Fruit fly (Drosophila melanogaster): ENCODE results near the gene Ir7d.

Ir7d gene

DNA sequence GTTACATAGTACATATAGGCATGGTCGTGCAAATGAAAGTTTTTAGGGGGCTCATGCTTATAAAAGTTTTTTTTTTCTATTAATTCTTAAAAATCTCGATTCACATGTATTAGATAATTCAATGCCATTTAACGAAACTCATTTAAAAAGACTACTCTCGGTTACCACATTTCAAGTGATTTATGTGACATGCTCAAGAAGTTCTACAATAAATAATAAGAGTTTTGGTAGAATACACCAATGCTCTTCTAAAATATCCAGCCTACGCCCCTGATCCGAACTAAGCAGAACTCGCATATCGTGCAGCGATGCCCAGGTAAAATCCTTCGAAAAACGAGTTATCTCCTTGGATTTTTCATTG, 13.9 kb upstream of the Ir7d start:
- no peak for TF ChIP-seq CG5204 (GFP tag; optimal IDR thresholded peaks at IDR 0.05)
- no peak for TF ChIP-seq kay (GFP tag; ENCODE audit: borderline replicate concordance)
- no peak for TF ChIP-seq CG33017 (tag; optimal IDR thresholded peaks at IDR 0.05)
- TF ChIP-seq CG14711 (tag; optimal IDR thresholded peaks at IDR 0.05), result no peak
- TF ChIP-seq cnc (optimal IDR thresholded peaks at IDR 0.05), result no peak
- peak; percentile 17 for TF ChIP-seq CG7101 (tag; optimal IDR thresholded peaks at IDR 0.05)
- TF ChIP-seq pad (GFP tag; optimal IDR thresholded peaks at IDR 0.05), result no peak
- TF ChIP-seq CG1620 (GFP tag; optimal IDR thresholded peaks at IDR 0.05), result peak; percentile 17
- TF ChIP-seq Mnt (GFP tag; optimal IDR thresholded peaks at IDR 0.05), result no peak
- TF ChIP-seq bab1 (GFP tag; optimal IDR thresholded peaks at IDR 0.05), result peak; percentile 18
- no peak for TF ChIP-seq cic (GFP tag; optimal IDR thresholded peaks at IDR 0.05)
- TF ChIP-seq Clk (GFP tag; optimal IDR thresholded peaks at IDR 0.05), result no peak
- no peak for TF ChIP-seq Hr96 (GFP tag; optimal IDR thresholded peaks at IDR 0.05)
- no peak for TF ChIP-seq CG11617 (GFP tag; optimal IDR thresholded peaks at IDR 0.05)
- TF ChIP-seq tj (GFP tag; optimal IDR thresholded peaks at IDR 0.05), result no peak
- TF ChIP-seq ovo (GFP tag; optimal IDR thresholded peaks at IDR 0.05), result no peak
- TF ChIP-seq CG12768 (GFP tag; optimal IDR thresholded peaks at IDR 0.05), result no peak
- TF ChIP-seq CG7045 (GFP tag; optimal IDR thresholded peaks at IDR 0.05), result no peak
- TF ChIP-seq toe (GFP tag; optimal IDR thresholded peaks at IDR 0.05), result no peak
- TF ChIP-seq Crg-1 (GFP tag; optimal IDR thresholded peaks at IDR 0.05), result no peak

DNA sequence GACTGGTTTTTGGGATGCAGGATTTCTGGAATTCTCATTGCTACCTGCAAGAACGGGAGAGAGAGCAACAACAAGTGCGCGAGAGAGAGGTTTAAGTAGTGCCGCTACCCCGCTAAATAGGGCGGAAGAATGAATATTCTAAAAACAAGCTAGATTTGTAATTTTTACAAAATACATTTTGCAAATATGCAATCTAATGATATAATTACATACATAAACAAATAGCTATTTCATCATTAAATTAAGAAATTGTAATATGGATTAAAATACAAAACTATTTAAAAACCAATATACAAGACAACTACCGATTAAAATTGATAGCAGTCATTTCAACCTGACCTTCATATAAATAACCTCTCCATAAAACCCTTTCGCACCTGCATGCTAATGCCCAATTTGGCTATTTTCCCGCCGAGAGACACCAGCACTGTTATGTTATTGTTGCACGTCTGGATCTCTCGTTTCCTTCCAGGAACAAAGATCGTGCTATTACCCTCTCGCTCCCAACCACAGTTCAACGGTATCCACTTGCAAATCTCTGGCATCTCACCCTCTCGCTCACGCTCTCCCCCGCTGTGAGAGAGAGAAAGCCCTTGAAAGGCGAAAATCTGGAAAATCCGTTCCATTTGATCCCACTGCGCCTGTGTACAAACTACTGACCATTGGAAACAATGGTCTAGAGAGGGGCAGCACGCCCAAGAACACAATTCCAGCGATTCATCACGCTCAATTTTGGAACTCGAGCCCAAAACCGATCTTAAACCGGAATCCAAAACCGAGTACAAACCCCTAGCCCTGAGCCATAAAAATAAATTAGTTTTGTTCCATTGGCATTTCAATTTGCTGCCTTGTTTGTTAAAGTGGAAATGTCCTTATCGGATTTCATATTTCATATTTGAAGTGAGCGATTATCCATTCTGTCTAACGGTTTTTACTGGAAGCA, 13.2 kb upstream of the Ir7d start, which contains the start of gene Nek2:
TSS of gene Nek2 (minus strand) at position 51 of the 943 bp plus-strand sequence.
- TF ChIP-seq kay (GFP tag; ENCODE audit: borderline replicate concordance) (no peak), pad (GFP tag; optimal IDR thresholded peaks at IDR 0.05) (peak; percentile 93), cnc (optimal IDR thresholded peaks at IDR 0.05) (no peak), ovo (GFP tag; optimal IDR thresholded peaks at IDR 0.05) (peak; percentile 42), bab1 (GFP tag; optimal IDR thresholded peaks at IDR 0.05) (peak; percentile 34), CG14711 (tag; optimal IDR thresholded peaks at IDR 0.05) (no peak)

DNA sequence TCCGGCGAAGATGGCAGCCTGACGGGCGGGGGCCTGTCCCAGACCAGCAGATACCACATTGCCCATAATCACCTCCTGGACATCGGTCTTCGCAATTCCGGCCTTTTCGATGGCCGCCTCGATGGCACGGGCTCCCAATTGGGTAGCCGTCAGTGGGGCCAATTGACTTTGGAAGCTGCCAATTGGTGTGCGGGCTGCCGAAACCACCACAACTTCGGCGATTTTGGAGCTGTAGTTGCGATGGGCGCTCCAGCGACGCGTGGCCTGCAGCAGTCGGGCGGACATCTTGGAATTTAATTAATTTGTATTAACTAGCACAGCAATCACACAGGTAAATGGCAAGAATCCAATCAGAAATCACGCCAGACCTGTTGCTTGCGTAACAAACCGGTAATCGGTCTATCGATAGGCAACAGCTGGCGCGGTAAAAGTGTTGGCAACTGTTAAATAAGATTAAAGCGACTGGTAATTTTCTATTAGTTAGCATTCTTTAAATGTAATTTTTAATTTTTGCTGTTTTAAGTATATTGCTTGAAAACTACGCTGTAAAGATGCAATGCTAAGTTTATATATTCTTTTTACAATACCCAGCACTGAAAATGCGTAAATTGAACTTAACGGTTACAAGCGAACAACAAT, 9.9 kb upstream of the Ir7d start, which contains the start of gene Acat1:
TSS of gene Acat1 (minus strand) at position 400 of the 639 bp plus-strand sequence.
- TF ChIP-seq bab1 (GFP tag; optimal IDR thresholded peaks at IDR 0.05), result peak; percentile 92
- peak; percentile 35 for TF ChIP-seq CG33017 (tag; optimal IDR thresholded peaks at IDR 0.05)
- peak; percentile 52 for TF ChIP-seq toe (GFP tag; optimal IDR thresholded peaks at IDR 0.05)
- TF ChIP-seq Mnt (GFP tag; optimal IDR thresholded peaks at IDR 0.05), result peak; percentile 66
- TF ChIP-seq CG7101 (tag; optimal IDR thresholded peaks at IDR 0.05), result peak; percentile 84
- TF ChIP-seq CG5204 (GFP tag; optimal IDR thresholded peaks at IDR 0.05), result peak; percentile 44
- TF ChIP-seq tj (GFP tag; optimal IDR thresholded peaks at IDR 0.05), result peak; percentile 32
- peak; percentile 69 for TF ChIP-seq CG11617 (GFP tag; optimal IDR thresholded peaks at IDR 0.05)
- no peak for TF ChIP-seq kay (GFP tag; ENCODE audit: borderline replicate concordance)
- peak; percentile 59 for TF ChIP-seq CG1620 (GFP tag; optimal IDR thresholded peaks at IDR 0.05)
- TF ChIP-seq CG7045 (GFP tag; optimal IDR thresholded peaks at IDR 0.05), result peak; percentile 38
- TF ChIP-seq pad (GFP tag; optimal IDR thresholded peaks at IDR 0.05), result peak; percentile 63
- TF ChIP-seq Crg-1 (GFP tag; optimal IDR thresholded peaks at IDR 0.05), result peak; percentile 73
- peak; percentile 5 for TF ChIP-seq cic (GFP tag; optimal IDR thresholded peaks at IDR 0.05)
- peak; percentile 36 for TF ChIP-seq ovo (GFP tag; optimal IDR thresholded peaks at IDR 0.05)
- peak; percentile 66 for TF ChIP-seq Hr96 (GFP tag; optimal IDR thresholded peaks at IDR 0.05)
- TF ChIP-seq Clk (GFP tag; optimal IDR thresholded peaks at IDR 0.05), result no peak
- peak; percentile 85 for TF ChIP-seq CG14711 (tag; optimal IDR thresholded peaks at IDR 0.05)
- no peak for TF ChIP-seq cnc (optimal IDR thresholded peaks at IDR 0.05)
- peak; percentile 60 for TF ChIP-seq CG12768 (GFP tag; optimal IDR thresholded peaks at IDR 0.05)

DNA sequence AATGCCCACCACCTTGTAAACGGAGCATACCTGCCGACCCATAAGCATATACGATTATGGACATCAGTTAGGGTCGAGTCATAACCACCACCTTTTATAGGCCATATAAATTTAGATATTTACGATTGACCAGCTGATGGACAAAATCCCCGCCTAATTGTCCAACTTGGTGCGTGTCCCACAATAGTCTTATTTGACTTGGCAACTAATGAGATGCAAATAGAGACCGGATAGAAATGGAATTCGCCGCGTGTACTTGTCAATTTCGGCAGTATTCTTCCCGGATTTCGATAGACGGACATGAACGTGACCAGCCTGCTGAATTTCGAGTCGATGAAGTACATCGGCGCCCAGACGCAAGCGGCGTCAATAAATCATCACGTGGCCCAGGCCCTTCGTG, 5.7 kb upstream of the Ir7d start, which contains the start of gene Ir7g:
TSS of gene Ir7g (plus strand) at position 301 of the 400 bp plus-strand sequence.
- no peak for TF ChIP-seq Crg-1 (GFP tag; optimal IDR thresholded peaks at IDR 0.05)
- no peak for TF ChIP-seq CG33017 (tag; optimal IDR thresholded peaks at IDR 0.05)
- TF ChIP-seq CG5204 (GFP tag; optimal IDR thresholded peaks at IDR 0.05), result no peak
- TF ChIP-seq Hr96 (GFP tag; optimal IDR thresholded peaks at IDR 0.05), result no peak
- TF ChIP-seq pad (GFP tag; optimal IDR thresholded peaks at IDR 0.05), result no peak

DNA sequence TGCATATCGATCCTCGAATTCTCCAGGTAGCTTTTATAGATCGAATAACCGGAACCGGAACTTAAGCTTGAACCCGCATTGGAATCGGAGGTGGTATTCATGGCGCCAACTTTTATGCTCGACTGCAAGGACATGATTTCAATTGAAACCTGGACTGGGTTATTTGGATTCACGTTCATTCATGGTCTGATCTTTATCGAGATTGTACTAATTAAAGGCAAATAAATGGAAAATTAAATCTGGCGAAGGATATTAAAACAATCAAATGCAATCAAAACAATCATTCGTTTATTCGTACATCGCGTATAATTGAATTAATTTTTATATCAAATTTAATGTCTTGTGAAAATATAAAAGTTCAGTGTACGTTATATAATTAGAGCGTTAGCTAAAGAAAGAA, 5.3 kb upstream of the Ir7d start, which contains the start of gene Ir7f:
TSS of gene Ir7f (minus strand) at position 101 of the 400 bp plus-strand sequence.
- no peak for TF ChIP-seq Mnt (GFP tag; optimal IDR thresholded peaks at IDR 0.05)
- no peak for TF ChIP-seq cnc (optimal IDR thresholded peaks at IDR 0.05)
- TF ChIP-seq bab1 (GFP tag; optimal IDR thresholded peaks at IDR 0.05), result no peak
- no peak for TF ChIP-seq cic (GFP tag; optimal IDR thresholded peaks at IDR 0.05)
- TF ChIP-seq Hr96 (GFP tag; optimal IDR thresholded peaks at IDR 0.05), result no peak
- no peak for TF ChIP-seq Clk (GFP tag; optimal IDR thresholded peaks at IDR 0.05)

DNA sequence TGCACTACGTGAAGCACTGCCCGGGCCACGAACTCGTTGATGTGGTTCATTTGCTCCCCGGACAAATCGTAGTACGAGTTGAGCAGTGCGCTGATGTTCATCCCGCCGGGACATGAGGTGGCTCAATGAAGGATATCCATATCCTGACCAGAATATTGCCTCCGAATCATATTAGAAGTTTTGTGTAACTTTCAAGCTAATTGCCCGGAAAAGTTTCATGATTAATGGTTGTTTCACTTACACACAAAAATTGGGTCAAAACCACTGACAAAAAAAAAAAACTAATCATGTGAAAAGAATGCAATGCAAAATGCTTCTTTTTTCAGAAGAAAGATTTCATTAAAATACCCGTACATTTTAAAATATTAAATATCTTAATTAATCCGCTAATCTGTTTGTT, 2.9 kb upstream of the Ir7d start, which contains the start of gene Ir7e:
TSS of gene Ir7e (minus strand) at position 101 of the 400 bp plus-strand sequence.
- TF ChIP-seq CG7101 (tag; optimal IDR thresholded peaks at IDR 0.05), result no peak
- no peak for TF ChIP-seq cic (GFP tag; optimal IDR thresholded peaks at IDR 0.05)
- no peak for TF ChIP-seq CG11617 (GFP tag; optimal IDR thresholded peaks at IDR 0.05)
- no peak for TF ChIP-seq Crg-1 (GFP tag; optimal IDR thresholded peaks at IDR 0.05)
- no peak for TF ChIP-seq tj (GFP tag; optimal IDR thresholded peaks at IDR 0.05)
- TF ChIP-seq CG5204 (GFP tag; optimal IDR thresholded peaks at IDR 0.05), result no peak
- TF ChIP-seq toe (GFP tag; optimal IDR thresholded peaks at IDR 0.05), result no peak
- TF ChIP-seq ovo (GFP tag; optimal IDR thresholded peaks at IDR 0.05), result no peak
- TF ChIP-seq CG12768 (GFP tag; optimal IDR thresholded peaks at IDR 0.05), result no peak
- TF ChIP-seq CG7045 (GFP tag; optimal IDR thresholded peaks at IDR 0.05), result no peak
- TF ChIP-seq kay (GFP tag; ENCODE audit: borderline replicate concordance), result no peak
- no peak for TF ChIP-seq Hr96 (GFP tag; optimal IDR thresholded peaks at IDR 0.05)
- TF ChIP-seq bab1 (GFP tag; optimal IDR thresholded peaks at IDR 0.05), result no peak
- no peak for TF ChIP-seq CG1620 (GFP tag; optimal IDR thresholded peaks at IDR 0.05)
- TF ChIP-seq Clk (GFP tag; optimal IDR thresholded peaks at IDR 0.05), result no peak
